Worm (Caenorhabditis elegans) whole organism, L3 larva: Measurements from ENCODE around the gene mre-11.

Experiments
- ZK546.5 ChIP-seq: sonication (generic microtip); optimal IDR thresholded peaks from 2 replicates; lab custom pipeline; 2017; ENCODE audit warnings: missing biosample characterization, missing genetic modification characterization
- ama-1 ChIP-seq: fragments of 150-350 bp; optimal IDR thresholded peaks from 2 replicates; lab custom pipeline; 2018
- ceh-9 ChIP-seq: sonication (generic microtip); optimal IDR thresholded peaks from 2 replicates; lab custom pipeline; 2018; ENCODE audit warnings: missing biosample characterization, missing genetic modification characterization
- egl-27 ChIP-seq: sonication (generic microtip); optimal IDR thresholded peaks from 4 replicates; lab custom pipeline; 2017; ENCODE audit warnings: missing biosample characterization, missing genetic modification reagents, missing genetic modification characterization
- lin-39 ChIP-seq: fragments of 150-350 bp; optimal IDR thresholded peaks from 2 replicates; lab custom pipeline; 2018; ENCODE audit warnings: missing biosample characterization, missing genetic modification reagents, missing genetic modification characterization
- mdl-1 ChIP-seq: fragments of 150-350 bp; optimal IDR thresholded peaks from 2 replicates; lab custom pipeline; 2014; ENCODE audit warnings: missing biosample characterization, missing genetic modification characterization
- nhr-12 ChIP-seq: fragments of 150-350 bp; optimal IDR thresholded peaks from 2 replicates; lab custom pipeline; 2014; ENCODE audit warnings: missing biosample characterization, missing genetic modification characterization
- nhr-67 ChIP-seq: fragments of 150-350 bp; optimal IDR thresholded peaks from 2 replicates; lab custom pipeline; 2014; ENCODE audit warnings: missing biosample characterization, missing genetic modification characterization
- nhr-76 ChIP-seq: fragments of 150-350 bp; sonication (generic microtip); optimal IDR thresholded peaks from 5 replicates; lab custom pipeline; 2014; ENCODE audit warnings: missing biosample characterization, missing genetic modification characterization
- nhr-77 ChIP-seq: fragments of 150-350 bp; optimal IDR thresholded peaks from 2 replicates; lab custom pipeline; 2014; ENCODE audit warnings: missing biosample characterization, missing genetic modification characterization
- pha-4 ChIP-seq: fragments of 150-350 bp; optimal IDR thresholded peaks from 2 replicates; lab custom pipeline; 2014; ENCODE audit warnings: missing biosample characterization, missing genetic modification reagents, missing genetic modification characterization
- skn-1 ChIP-seq: fragments of 150-350 bp; optimal IDR thresholded peaks from 2 replicates; lab custom pipeline; 2014; ENCODE audit warnings: missing biosample characterization, missing genetic modification characterization
- ztf-11 ChIP-seq: fragments of 150-350 bp; optimal IDR thresholded peaks from 2 replicates; lab custom pipeline; 2014; ENCODE audit warnings: missing biosample characterization, missing genetic modification characterization

DNA sequence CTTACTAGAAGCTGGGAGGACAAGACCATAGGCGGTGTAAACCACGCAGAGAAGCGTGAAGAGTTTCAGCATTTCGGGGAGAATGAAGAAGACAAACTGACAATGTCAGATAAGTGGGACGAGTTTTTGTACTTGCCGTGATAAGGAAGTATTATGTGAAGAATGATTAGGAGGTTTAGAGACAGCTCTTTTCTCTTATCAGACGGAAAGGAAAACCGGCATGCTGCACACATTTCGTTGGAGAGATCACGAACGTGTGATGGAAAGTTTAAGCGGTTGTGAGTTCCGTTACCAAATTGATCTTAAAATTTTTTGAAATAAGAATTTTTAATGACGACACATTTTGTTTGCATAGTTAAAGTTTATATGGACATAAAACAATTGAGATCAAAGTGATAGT is 14.0 kb upstream of the mre-11 start, which contains the start of gene F28H7.3:
- TF ChIP-seq nhr-12 (tag; lab: Kevin White, UChicago) (no peak), ama-1 (lab: Kevin White, UChicago) (no peak), skn-1 (tag; lab: Kevin White, UChicago) (no peak), ztf-11 (tag; lab: Kevin White, UChicago) (no peak), ceh-9 (tag; lab: Kevin White, UChicago) (no peak), pha-4 (tag; lab: Kevin White, UChicago) (no peak), ZK546.5 (tag; lab: Kevin White, UChicago) (no peak), lin-39 (tag; lab: Kevin White, UChicago) (no peak), nhr-67 (no peak), nhr-77 (no peak), egl-27 (no peak), nhr-76 (tag; lab: Kevin White, UChicago) (no peak), mdl-1 (tag; lab: Kevin White, UChicago) (no peak)
